Worm (Caenorhabditis elegans) whole organism, late embryonic: Measurements from ENCODE around the gene T20F7.1.

ENCODE experiments used
- C08G9.2 ChIP-seq: sonication (generic microtip); optimal IDR thresholded peaks from 2 replicates; lab custom pipeline; 2016; ENCODE audit warnings: mild to moderate bottlenecking, missing genetic modification characterization, moderate library complexity, missing compliant biosample characterization
- K09A11.1 ChIP-seq: sonication (generic microtip); optimal IDR thresholded peaks from 2 replicates; lab custom pipeline; 2017; ENCODE audit warnings: antibody characterized with exemption, mild to moderate bottlenecking, missing genetic modification characterization, missing compliant biosample characterization; ENCODE audit not compliant: insufficient read depth
- T23F11.4 ChIP-seq: fragments of 200-800 bp; sonication (Bioruptor generic); optimal IDR thresholded peaks from 2 replicates; lab custom pipeline; 2018; ENCODE audit warnings: mild to moderate bottlenecking, missing genetic modification characterization, missing compliant biosample characterization
- ahr-1 ChIP-seq: sonication (generic microtip); optimal IDR thresholded peaks from 2 replicates; lab custom pipeline; 2016; ENCODE audit warnings: missing genetic modification characterization, missing compliant biosample characterization
- ama-1 ChIP-seq: fragments of 150-350 bp; optimal IDR thresholded peaks from 2 replicates; lab custom pipeline; 2014
- ceh-19 ChIP-seq: fragments of 200-800 bp; sonication (Bioruptor generic); optimal IDR thresholded peaks from 2 replicates; lab custom pipeline; 2018; ENCODE audit warnings: mild to moderate bottlenecking, missing genetic modification characterization, missing compliant biosample characterization
- ceh-31 ChIP-seq: sonication (generic microtip); optimal IDR thresholded peaks from 2 replicates; lab custom pipeline; 2016; ENCODE audit warnings: missing genetic modification characterization, missing compliant biosample characterization
- ceh-34 ChIP-seq: sonication (generic microtip); optimal IDR thresholded peaks from 2 replicates; lab custom pipeline; 2016; ENCODE audit warnings: mild to moderate bottlenecking, missing genetic modification characterization, missing compliant biosample characterization
- ceh-45 ChIP-seq: fragments of 200-800 bp; sonication (Bioruptor generic); IDR thresholded peaks from 2 replicates; pipeline ENCODE4 v1.3.6; 2022; ENCODE audit warnings: missing genetic modification reagents, missing genetic modification characterization, missing compliant biosample characterization
- ceh-6 ChIP-seq: fragments of 200-800 bp; sonication (Bioruptor generic); optimal IDR thresholded peaks from 2 replicates; lab custom pipeline; 2018; ENCODE audit warnings: mild to moderate bottlenecking, missing genetic modification characterization, missing compliant biosample characterization
- ceh-9 ChIP-seq: sonication (generic microtip); optimal IDR thresholded peaks from 2 replicates; lab custom pipeline; 2016; ENCODE audit warnings: mild to moderate bottlenecking, missing genetic modification characterization, inconsistent platforms, missing compliant biosample characterization
- che-1 ChIP-seq: sonication (generic microtip); optimal IDR thresholded peaks from 2 replicates; lab custom pipeline; 2016; ENCODE audit warnings: mild to moderate bottlenecking, missing genetic modification characterization, missing compliant biosample characterization
- dve-1 ChIP-seq: sonication (generic microtip); optimal IDR thresholded peaks from 2 replicates; lab custom pipeline; 2017; ENCODE audit warnings: antibody characterized with exemption, mild to moderate bottlenecking, missing genetic modification characterization, missing compliant biosample characterization
- elt-4 ChIP-seq: sonication (generic microtip); optimal IDR thresholded peaks from 2 replicates; lab custom pipeline; 2016; ENCODE audit warnings: missing genetic modification characterization, missing compliant biosample characterization
- ets-4 ChIP-seq: sonication (generic microtip); optimal IDR thresholded peaks from 2 replicates; lab custom pipeline; 2016; ENCODE audit warnings: missing genetic modification characterization, missing compliant biosample characterization
- eyg-1 ChIP-seq: sonication (generic microtip); optimal IDR thresholded peaks from 2 replicates; lab custom pipeline; 2016; ENCODE audit warnings: missing genotype, missing genetic modification characterization, missing compliant biosample characterization
- fax-1 ChIP-seq: sonication (generic microtip); optimal IDR thresholded peaks from 2 replicates; lab custom pipeline; 2016; ENCODE audit warnings: missing genotype, missing genetic modification characterization, missing compliant biosample characterization
- hlh-13 ChIP-seq: fragments of 200-800 bp; sonication (Bioruptor generic); optimal IDR thresholded peaks from 2 replicates; lab custom pipeline; 2018; ENCODE audit warnings: mild to moderate bottlenecking, missing genetic modification characterization, missing compliant biosample characterization
- hlh-30 ChIP-seq: sonication (generic microtip); optimal IDR thresholded peaks from 2 replicates; lab custom pipeline; 2017; ENCODE audit warnings: antibody characterized with exemption, missing genetic modification characterization, missing compliant biosample characterization; ENCODE audit not compliant: insufficient read depth
- hlh-6 ChIP-seq: sonication (generic microtip); optimal IDR thresholded peaks from 2 replicates; lab custom pipeline; 2016; ENCODE audit warnings: missing genotype, missing genetic modification characterization, missing compliant biosample characterization
- hlh-8 ChIP-seq: sonication (generic microtip); optimal IDR thresholded peaks from 2 replicates; lab custom pipeline; 2016; ENCODE audit warnings: missing genotype, missing genetic modification characterization, missing compliant biosample characterization
- lim-6 ChIP-seq: sonication (generic microtip); optimal IDR thresholded peaks from 2 replicates; lab custom pipeline; 2016; ENCODE audit warnings: missing genetic modification characterization, missing compliant biosample characterization
- madf-2 ChIP-seq: sonication (generic microtip); optimal IDR thresholded peaks from 2 replicates; lab custom pipeline; 2017; ENCODE audit warnings: missing genetic modification characterization, missing compliant biosample characterization
- mec-3 ChIP-seq: sonication (generic microtip); optimal IDR thresholded peaks from 2 replicates; lab custom pipeline; 2016; ENCODE audit warnings: borderline replicate concordance, missing genetic modification characterization, missing compliant biosample characterization
- nhr-11 ChIP-seq: fragments of 150-350 bp; optimal IDR thresholded peaks from 2 replicates; lab custom pipeline; 2014; ENCODE audit warnings: missing biosample characterization, missing genetic modification characterization
- npax-4 ChIP-seq: sonication (generic microtip); optimal IDR thresholded peaks from 2 replicates; lab custom pipeline; 2016; ENCODE audit warnings: missing genetic modification characterization, missing compliant biosample characterization
- odd-2 ChIP-seq: sonication (generic microtip); optimal IDR thresholded peaks from 2 replicates; lab custom pipeline; 2017; ENCODE audit warnings: antibody characterized with exemption, mild to moderate bottlenecking, missing genetic modification characterization, missing compliant biosample characterization
- pag-3 ChIP-seq: sonication (generic microtip); optimal IDR thresholded peaks from 2 replicates; lab custom pipeline; 2016; ENCODE audit warnings: missing compliant biosample characterization, missing genetic modification characterization, borderline replicate concordance
- pat-9 ChIP-seq: fragments of 200-800 bp; sonication (Bioruptor generic); optimal IDR thresholded peaks from 2 replicates; lab custom pipeline; 2018; ENCODE audit warnings: mild to moderate bottlenecking, missing genetic modification characterization, moderate library complexity, missing compliant biosample characterization
- pha-2 ChIP-seq: sonication (generic microtip); optimal IDR thresholded peaks from 2 replicates; lab custom pipeline; 2017; ENCODE audit warnings: mild to moderate bottlenecking, missing genetic modification characterization, missing compliant biosample characterization
- pros-1 ChIP-seq: fragments of 150-350 bp; optimal IDR thresholded peaks from 2 replicates; lab custom pipeline; 2014; ENCODE audit warnings: missing biosample characterization, missing genetic modification reagents, missing genetic modification characterization
- sdc-2 ChIP-seq: sonication (generic microtip); optimal IDR thresholded peaks from 2 replicates; lab custom pipeline; 2016; ENCODE audit warnings: missing genotype, missing genetic modification characterization, missing compliant biosample characterization
- syd-9 ChIP-seq: sonication (generic microtip); optimal IDR thresholded peaks from 2 replicates; lab custom pipeline; 2016; ENCODE audit warnings: mild to moderate bottlenecking, missing genetic modification characterization, moderate library complexity, missing compliant biosample characterization
- tbx-2 ChIP-seq: sonication (generic microtip); optimal IDR thresholded peaks from 2 replicates; lab custom pipeline; 2016; ENCODE audit warnings: missing genetic modification characterization, missing compliant biosample characterization
- unc-3 ChIP-seq, 2 experiments: fragments of 200-800 bp in 1 of 2; sonication (Bioruptor generic) in 1 of 2; sonication (generic microtip) in 1 of 2; conservative IDR thresholded peaks in 1 of 2; optimal IDR thresholded peaks in 1 of 2; 2 replicates each; pipeline versions ENCODE4 v1.3.6 to Lab custom; 2016 to 2022; ENCODE audit warnings: missing compliant biosample characterization in 2 of 2, missing genetic modification characterization in 2 of 2, missing genetic modification reagents in 1 of 2
- unc-55 ChIP-seq: sonication (generic microtip); optimal IDR thresholded peaks from 2 replicates; lab custom pipeline; 2017; ENCODE audit warnings: missing biosample characterization, missing genetic modification reagents, missing genetic modification characterization
- unc-86 ChIP-seq: sonication (generic microtip); optimal IDR thresholded peaks from 2 replicates; lab custom pipeline; 2016; ENCODE audit warnings: missing genetic modification characterization, missing compliant biosample characterization
- ztf-16 ChIP-seq: sonication (generic microtip); optimal IDR thresholded peaks from 2 replicates; lab custom pipeline; 2017; ENCODE audit warnings: missing genetic modification characterization, missing compliant biosample characterization

Gene T20F7.1

DNA sequence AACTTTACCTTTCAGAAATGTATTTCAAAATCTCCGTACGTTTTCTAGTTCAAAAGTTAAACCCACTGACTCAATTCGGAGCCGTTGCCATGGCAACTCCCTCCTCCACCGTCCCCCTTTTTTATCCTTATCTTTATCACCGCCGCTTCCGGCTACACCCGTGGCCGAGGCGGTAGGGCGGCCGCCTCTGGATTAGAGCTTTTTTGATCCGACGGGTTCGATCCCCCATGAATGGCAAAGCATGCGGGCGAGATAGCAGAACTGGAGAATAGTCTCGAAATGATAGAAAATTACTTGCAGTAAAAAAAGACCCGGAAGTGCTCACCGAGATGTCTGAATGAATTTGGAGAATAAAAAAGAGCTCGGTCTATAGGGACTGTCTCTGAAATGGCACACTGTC, 21.1 kb downstream of the T20F7.1 start:
- TF ChIP-seq nhr-11 (tag; lab: Kevin White, UChicago): no peak
- TF ChIP-seq hlh-8 (tag; lab: Kevin White, UChicago): no peak
- TF ChIP-seq eyg-1 (tag; lab: Kevin White, UChicago): no peak
- TF ChIP-seq C08G9.2: no peak
- TF ChIP-seq ceh-34: no peak
- TF ChIP-seq unc-86 (tag; lab: Kevin White, UChicago): no peak
- TF ChIP-seq odd-2 (tag; lab: Kevin White, UChicago): no peak
- TF ChIP-seq hlh-6 (tag; lab: Kevin White, UChicago): no peak
- TF ChIP-seq fax-1 (tag; lab: Kevin White, UChicago): no peak
- TF ChIP-seq syd-9 (tag; lab: Kevin White, UChicago): no peak
- TF ChIP-seq ceh-6: no peak
- TF ChIP-seq, all 69 proteins: peak for 0

DNA sequence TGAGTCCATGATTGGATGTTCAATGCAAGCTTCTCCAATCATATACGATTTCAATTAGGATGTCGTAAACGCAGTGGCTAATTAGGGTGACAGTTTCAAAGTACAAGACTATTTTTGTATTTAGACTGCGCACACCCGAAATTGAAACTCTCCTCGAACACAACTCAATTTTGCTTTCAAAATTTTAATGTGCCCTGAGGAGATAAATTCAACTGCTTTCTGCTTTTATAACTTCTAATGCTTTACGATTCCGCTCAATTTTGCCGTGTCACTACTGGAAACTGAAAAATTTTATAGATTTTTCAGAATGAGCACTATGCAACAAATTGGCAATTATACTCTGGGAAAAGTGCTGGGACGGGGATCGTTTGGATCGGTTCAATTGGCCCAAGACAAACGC, 21.9 kb downstream of the T20F7.1 start, which contains the start of gene F39F10.2:
Gene F39F10.2 (plus strand): TSS at position 301 of the 400 bp plus-strand sequence.
- no peak for TF ChIP-seq ztf-16 (tag; lab: Kevin White, UChicago)
- TF ChIP-seq hlh-13 (GFP tag; lab: Kevin White, UChicago): no peak
- no peak for TF ChIP-seq mec-3 (tag; lab: Kevin White, UChicago)
- no peak for TF ChIP-seq ama-1
- no peak for TF ChIP-seq lim-6 (tag; lab: Kevin White, UChicago)
- TF ChIP-seq unc-86 (tag; lab: Kevin White, UChicago): no peak
- TF ChIP-seq pat-9 (tag; lab: Kevin White, UChicago): no peak
- no peak for TF ChIP-seq ceh-19 (GFP tag; lab: Kevin White, UChicago)
- no peak for TF ChIP-seq pros-1 (tag; lab: Kevin White, UChicago)
- TF ChIP-seq sdc-2 (tag; lab: Kevin White, UChicago): no peak
- TF ChIP-seq elt-4 (tag; lab: Kevin White, UChicago): no peak
- no peak for TF ChIP-seq che-1 (tag; lab: Kevin White, UChicago)
- TF ChIP-seq dve-1 (tag; lab: Kevin White, UChicago): no peak
- no peak for TF ChIP-seq ceh-31 (tag; lab: Kevin White, UChicago)

DNA sequence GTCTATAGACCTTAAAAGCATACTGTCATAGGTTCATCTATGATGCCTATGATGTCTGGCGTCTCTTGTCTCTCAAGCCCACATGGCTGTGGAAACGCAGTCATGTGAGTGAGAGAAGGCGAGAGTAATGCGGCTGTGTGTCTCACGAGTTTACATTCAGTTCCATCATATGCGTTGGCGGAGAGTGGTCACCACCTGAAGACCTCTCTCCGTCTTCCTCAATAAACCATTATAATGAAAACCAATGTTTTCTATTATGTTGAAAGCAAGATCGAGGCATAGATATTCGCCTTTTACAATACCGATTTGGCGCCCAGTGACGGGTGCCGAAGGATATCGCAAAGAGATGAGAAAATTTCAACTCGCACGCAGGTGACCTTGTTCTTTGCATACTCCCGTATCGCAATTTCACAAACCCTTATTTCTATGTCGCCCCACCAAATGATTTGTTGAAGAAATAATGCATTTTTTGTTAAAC, 29.2 kb downstream of the T20F7.1 start:
- TF ChIP-seq hlh-30 (tag; lab: Kevin White, UChicago) (peak; percentile 91), unc-55 (GFP tag; lab: Kevin White, UChicago) (peak; percentile 34), ceh-31 (tag; lab: Kevin White, UChicago) (peak; percentile 22), tbx-2 (tag; lab: Kevin White, UChicago) (peak; percentile 18)

ce11 chrX:16902657-16903056, 29.9 kb downstream of the T20F7.1 start:
- TF ChIP-seq ahr-1 (no peak), madf-2 (no peak), unc-86 (tag; lab: Kevin White, UChicago) (no peak), ceh-9 (tag; lab: Kevin White, UChicago) (no peak), pha-2 (tag; lab: Kevin White, UChicago) (no peak), pros-1 (tag; lab: Kevin White, UChicago) (no peak), mec-3 (tag; lab: Kevin White, UChicago) (no peak), T23F11.4 (GFP tag; lab: Kevin White, UChicago) (no peak), pag-3 (tag; lab: Kevin White, UChicago) (no peak)

DNA sequence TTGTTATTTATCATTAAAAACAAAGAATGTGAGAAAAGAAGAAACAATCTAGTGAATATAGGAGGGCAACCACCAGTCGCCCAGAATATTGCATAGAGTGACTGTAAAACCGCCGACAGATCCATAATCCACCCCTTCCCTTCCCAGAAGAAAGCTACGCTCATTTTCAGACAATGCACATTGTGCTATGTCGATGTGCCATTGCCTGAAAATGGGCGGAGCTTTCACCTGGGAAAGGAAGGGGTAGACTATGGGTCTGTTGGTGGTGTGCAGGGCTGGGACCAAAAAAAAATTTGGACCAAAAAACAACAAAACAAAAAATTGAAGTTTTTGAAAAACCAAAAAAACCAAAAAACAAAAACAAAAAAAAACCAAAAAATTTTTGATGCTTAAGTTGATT, 30.9 kb downstream of the T20F7.1 start, which contains the start of gene F39F10.4:
Gene F39F10.4 (minus strand): TSS at position 101 of the 400 bp plus-strand sequence.
- no peak for TF ChIP-seq K09A11.1
- no peak for TF ChIP-seq ets-4 (tag; lab: Kevin White, UChicago)
- TF ChIP-seq npax-4: no peak
- TF ChIP-seq ahr-1: no peak
- TF ChIP-seq madf-2: no peak
- TF ChIP-seq unc-3 (GFP tag; conservative IDR thresholded peaks at IDR 0.05; lab: Robert Waterston, UW): no peak
- no peak for TF ChIP-seq unc-3 (tag; optimal IDR thresholded peaks at IDR 0.05; lab: Kevin White, UChicago)
- no peak for TF ChIP-seq ceh-34
- no peak for TF ChIP-seq C08G9.2
- TF ChIP-seq ceh-45 (GFP tag; lab: Robert Waterston, UW): no peak
